Fruit fly (Drosophila melanogaster) whole organism, embryonic: ENCODE results near the gene CG5793.

Source experiments
- B-H2 ChIP-seq: fragments of 200-800 bp; sonication (Bioruptor generic); optimal IDR thresholded peaks from 2 replicates; lab custom pipeline; 2018; ENCODE audit warnings: missing biosample characterization, mild to moderate bottlenecking, missing genetic modification characterization
- Bdp1 ChIP-seq: fragments of 200-800 bp; sonication (Bioruptor generic); optimal IDR thresholded peaks from 3 replicates; lab custom pipeline; 2016; ENCODE audit warnings: missing biosample characterization, missing genetic modification characterization
- Bgb ChIP-seq: fragments of 200-800 bp; sonication (Bioruptor generic); IDR thresholded peaks from 2 replicates; pipeline ENCODE4 v1.3.6; 2022; ENCODE audit warnings: missing biosample characterization, missing genetic modification characterization; ENCODE audit not compliant: partially characterized antibody
- CG10959 ChIP-seq: fragments of 200-800 bp; sonication (Bioruptor generic); IDR thresholded peaks from 2 replicates; pipeline ENCODE4 v1.3.6; 2022; ENCODE audit warnings: missing biosample characterization, missing genetic modification characterization
- CG12071 ChIP-seq: fragments of 200-800 bp; sonication (Bioruptor generic); optimal IDR thresholded peaks from 3 replicates; lab custom pipeline; 2018; ENCODE audit warnings: missing biosample characterization, mild to moderate bottlenecking, missing genetic modification characterization
- CG14014 ChIP-seq: fragments of 200-800 bp; sonication (Bioruptor generic); IDR thresholded peaks from 2 replicates; pipeline ENCODE4 v1.3.6; 2022; ENCODE audit warnings: missing biosample characterization, missing genetic modification characterization
- CG15011 ChIP-seq: fragments of 200-800 bp; sonication (Bioruptor generic); optimal IDR thresholded peaks from 3 replicates; lab custom pipeline; 2018; ENCODE audit warnings: missing biosample characterization, mild to moderate bottlenecking, missing genetic modification characterization
- CG1602 ChIP-seq: fragments of 200-800 bp; sonication (Bioruptor generic); optimal IDR thresholded peaks from 3 replicates; lab custom pipeline; 2016; ENCODE audit warnings: missing biosample characterization, missing genetic modification characterization
- CG17361 ChIP-seq: fragments of 200-800 bp; sonication (Bioruptor generic); IDR thresholded peaks from 3 replicates; pipeline ENCODE4 v1.3.6; 2022; ENCODE audit warnings: missing biosample characterization, missing genetic modification characterization
- CG30020 ChIP-seq: fragments of 200-800 bp; optimal IDR thresholded peaks from 2 replicates; lab custom pipeline; 2019; ENCODE audit warnings: missing biosample characterization, mild to moderate bottlenecking, missing genetic modification characterization, moderate library complexity
- CG31224 ChIP-seq: fragments of 200-800 bp; sonication (Bioruptor generic); IDR thresholded peaks from 2 replicates; pipeline ENCODE4 v1.3.6; 2022; ENCODE audit warnings: missing biosample characterization, missing genetic modification characterization
- CG33557 ChIP-seq: fragments of 200-800 bp; sonication (Bioruptor generic); optimal IDR thresholded peaks from 2 replicates; lab custom pipeline; 2019; ENCODE audit warnings: missing biosample characterization, mild to moderate bottlenecking, missing genetic modification characterization, moderate library complexity
- CG4617 ChIP-seq: fragments of 200-800 bp; sonication (Bioruptor generic); optimal IDR thresholded peaks from 3 replicates; lab custom pipeline; 2016; ENCODE audit warnings: missing biosample characterization, missing genetic modification characterization, borderline replicate concordance
- CG5180 ChIP-seq: fragments of 200-800 bp; sonication (Bioruptor generic); optimal IDR thresholded peaks from 3 replicates; lab custom pipeline; 2017; ENCODE audit warnings: missing biosample characterization, missing genetic modification characterization, mild to moderate bottlenecking, moderate library complexity, missing genetic modification reagents
- CG6791 ChIP-seq: fragments of 200-800 bp; sonication (Bioruptor generic); IDR thresholded peaks from 3 replicates; pipeline ENCODE4 v1.3.6; 2022; ENCODE audit warnings: missing biosample characterization, missing genetic modification characterization; ENCODE audit not compliant: partially characterized antibody
- CG7357 ChIP-seq: fragments of 200-800 bp; sonication (Bioruptor generic); IDR thresholded peaks from 3 replicates; pipeline ENCODE4 v1.3.6; 2022; ENCODE audit warnings: missing biosample characterization, missing genetic modification characterization
- CG7556 ChIP-seq: fragments of 200-800 bp; sonication (Bioruptor generic); optimal IDR thresholded peaks from 2 replicates; lab custom pipeline; 2017; ENCODE audit warnings: missing biosample characterization, mild to moderate bottlenecking, missing genetic modification characterization
- CG7963 ChIP-seq: fragments of 200-800 bp; sonication (Bioruptor generic); IDR thresholded peaks from 3 replicates; pipeline ENCODE4 v1.3.6; 2022; ENCODE audit warnings: missing biosample characterization, missing genetic modification characterization; ENCODE audit not compliant: partially characterized antibody
- CG9797 ChIP-seq: fragments of 200-800 bp; sonication (Bioruptor generic); optimal IDR thresholded peaks from 3 replicates; lab custom pipeline; 2018; ENCODE audit warnings: missing biosample characterization, mild to moderate bottlenecking, missing genetic modification characterization
- CG9876 ChIP-seq: fragments of 200-800 bp; sonication (Bioruptor generic); optimal IDR thresholded peaks from 2 replicates; lab custom pipeline; 2016; ENCODE audit warnings: missing biosample characterization, missing genetic modification characterization
- Doc3 ChIP-seq: fragments of 200-800 bp; sonication (Bioruptor generic); IDR thresholded peaks from 3 replicates; pipeline ENCODE4 v1.3.6; 2022; ENCODE audit warnings: missing biosample characterization, missing genetic modification characterization; ENCODE audit not compliant: partially characterized antibody
- GATAe ChIP-seq: fragments of 200-800 bp; sonication (Bioruptor generic); conservative IDR thresholded peaks from 2 replicates; pipeline ENCODE4 v1.3.6; 2022; ENCODE audit warnings: missing biosample characterization, missing genetic modification characterization
- Hr3 ChIP-seq: fragments of 200-800 bp; sonication (Bioruptor generic); optimal IDR thresholded peaks from 3 replicates; lab custom pipeline; 2016; ENCODE audit warnings: missing biosample characterization, missing genetic modification characterization
- Hr51 ChIP-seq, 2 experiments: fragments of 200-800 bp; sonication (Bioruptor generic); optimal IDR thresholded peaks; 2 replicates in 1 of 2; 3 replicates in 1 of 2; lab custom pipeline; 2016 to 2018; ENCODE audit warnings: missing biosample characterization in 2 of 2, missing genetic modification characterization in 2 of 2, mild to moderate bottlenecking in 1 of 2, moderate library complexity in 1 of 2
- Meics ChIP-seq: fragments of 200-800 bp; sonication (Bioruptor generic); optimal IDR thresholded peaks from 2 replicates; lab custom pipeline; 2017; ENCODE audit warnings: missing biosample characterization, mild to moderate bottlenecking, missing genetic modification characterization
- Pdp1 ChIP-seq, 2 experiments: fragments of 200-800 bp; sonication (Bioruptor generic); optimal IDR thresholded peaks; 3 replicates each; lab custom pipeline; 2016; ENCODE audit warnings: missing biosample characterization in 2 of 2, missing genetic modification characterization in 2 of 2, mild to moderate bottlenecking in 1 of 2, moderate library complexity in 1 of 2
- Side ChIP-seq: fragments of 200-800 bp; sonication (Bioruptor generic); optimal IDR thresholded peaks from 2 replicates; lab custom pipeline; 2016; ENCODE audit warnings: missing biosample characterization, missing genetic modification characterization
- Taf1 ChIP-seq: fragments of 200-800 bp; sonication (Bioruptor generic); IDR thresholded peaks from 2 replicates; pipeline ENCODE4 v1.3.6; 2022; ENCODE audit warnings: missing biosample characterization, missing genetic modification characterization
- al ChIP-seq: fragments of 200-800 bp; sonication (Bioruptor generic); IDR thresholded peaks from 2 replicates; pipeline ENCODE4 v1.3.6; 2022; ENCODE audit warnings: missing biosample characterization, missing genetic modification characterization
- bcd ChIP-seq: fragments of 200-800 bp; sonication (Bioruptor generic); optimal IDR thresholded peaks from 2 replicates; lab custom pipeline; 2017; ENCODE audit warnings: missing biosample characterization, mild to moderate bottlenecking, missing genetic modification characterization
- chn ChIP-seq: fragments of 200-800 bp; sonication (Bioruptor generic); optimal IDR thresholded peaks from 2 replicates; lab custom pipeline; 2016; ENCODE audit warnings: missing biosample characterization, missing genetic modification characterization
- da ChIP-seq: fragments of 200-800 bp; sonication (Bioruptor generic); optimal IDR thresholded peaks from 2 replicates; lab custom pipeline; 2016; ENCODE audit warnings: missing biosample characterization, missing genetic modification characterization
- dmrt11E ChIP-seq: fragments of 200-800 bp; sonication (Bioruptor generic); optimal IDR thresholded peaks from 3 replicates; lab custom pipeline; 2018; ENCODE audit warnings: missing biosample characterization, mild to moderate bottlenecking, missing genetic modification characterization, moderate library complexity
- dmrt99B ChIP-seq: fragments of 200-800 bp; sonication (Bioruptor generic); optimal IDR thresholded peaks from 2 replicates; lab custom pipeline; 2018; ENCODE audit warnings: missing biosample characterization, mild to moderate bottlenecking, missing genetic modification characterization, moderate library complexity
- en ChIP-seq: fragments of 200-800 bp; sonication (Bioruptor generic); optimal IDR thresholded peaks from 2 replicates; lab custom pipeline; 2016; ENCODE audit warnings: missing biosample characterization, missing genetic modification characterization
- esg ChIP-seq: fragments of 200-800 bp; sonication (Bioruptor generic); conservative IDR thresholded peaks from 2 replicates; pipeline ENCODE4 v1.3.6; 2022; ENCODE audit warnings: missing biosample characterization, missing genetic modification characterization
- ewg ChIP-seq: fragments of 200-800 bp; sonication (Bioruptor generic); optimal IDR thresholded peaks from 3 replicates; lab custom pipeline; 2017; ENCODE audit warnings: mild to moderate bottlenecking, missing biosample characterization, missing genetic modification reagents, missing genetic modification characterization
- fd102C ChIP-seq: fragments of 200-800 bp; sonication (Bioruptor generic); optimal IDR thresholded peaks from 2 replicates; lab custom pipeline; 2018; ENCODE audit warnings: missing biosample characterization, mild to moderate bottlenecking, missing genetic modification characterization, moderate library complexity
- ftz-f1 ChIP-seq: fragments of 200-800 bp; sonication (Bioruptor generic); optimal IDR thresholded peaks from 2 replicates; lab custom pipeline; 2016; ENCODE audit warnings: missing biosample characterization, missing genetic modification characterization
- gro ChIP-seq: fragments of 200-800 bp; sonication (Bioruptor generic); optimal IDR thresholded peaks from 2 replicates; lab custom pipeline; 2016; ENCODE audit warnings: missing biosample characterization, missing genetic modification characterization
- hb ChIP-seq: fragments of 200-800 bp; sonication (Bioruptor generic); IDR thresholded peaks from 3 replicates; pipeline ENCODE4 v1.3.6; 2022; ENCODE audit warnings: missing biosample characterization, missing genetic modification characterization; ENCODE audit not compliant: partially characterized antibody
- kay ChIP-seq: fragments of 200-800 bp; sonication (Bioruptor generic); optimal IDR thresholded peaks from 2 replicates; lab custom pipeline; 2016; ENCODE audit warnings: missing biosample characterization, missing genetic modification characterization
- lmd ChIP-seq: fragments of 200-800 bp; sonication (Bioruptor generic); IDR thresholded peaks from 2 replicates; pipeline ENCODE4 v1.3.6; 2022; ENCODE audit warnings: missing biosample characterization, missing genetic modification characterization
- luna ChIP-seq: fragments of 200-800 bp; sonication (Bioruptor generic); optimal IDR thresholded peaks from 2 replicates; lab custom pipeline; 2016; ENCODE audit warnings: missing biosample characterization, missing genetic modification characterization
- mld ChIP-seq: fragments of 200-800 bp; sonication (Bioruptor generic); IDR thresholded peaks from 3 replicates; pipeline ENCODE4 v1.3.6; 2022; ENCODE audit warnings: missing biosample characterization, missing genetic modification characterization; ENCODE audit not compliant: partially characterized antibody
- pum ChIP-seq: fragments of 200-800 bp; sonication (Bioruptor generic); optimal IDR thresholded peaks from 2 replicates; lab custom pipeline; 2016; ENCODE audit warnings: missing biosample characterization, missing genetic modification characterization
- slou ChIP-seq: fragments of 200-800 bp; sonication (Bioruptor generic); optimal IDR thresholded peaks from 3 replicates; lab custom pipeline; 2016; ENCODE audit warnings: missing biosample characterization, missing genetic modification characterization
- trem ChIP-seq: fragments of 200-800 bp; optimal IDR thresholded peaks from 3 replicates; lab custom pipeline; 2019; ENCODE audit warnings: missing biosample characterization, mild to moderate bottlenecking, missing genetic modification characterization, moderate library complexity
- ttk ChIP-seq: fragments of 200-800 bp; sonication (Bioruptor generic); IDR thresholded peaks from 2 replicates; pipeline ENCODE4 v2.1.2; 2022; ENCODE audit warnings: missing biosample characterization, missing genetic modification characterization

The CG5793 gene

DNA sequence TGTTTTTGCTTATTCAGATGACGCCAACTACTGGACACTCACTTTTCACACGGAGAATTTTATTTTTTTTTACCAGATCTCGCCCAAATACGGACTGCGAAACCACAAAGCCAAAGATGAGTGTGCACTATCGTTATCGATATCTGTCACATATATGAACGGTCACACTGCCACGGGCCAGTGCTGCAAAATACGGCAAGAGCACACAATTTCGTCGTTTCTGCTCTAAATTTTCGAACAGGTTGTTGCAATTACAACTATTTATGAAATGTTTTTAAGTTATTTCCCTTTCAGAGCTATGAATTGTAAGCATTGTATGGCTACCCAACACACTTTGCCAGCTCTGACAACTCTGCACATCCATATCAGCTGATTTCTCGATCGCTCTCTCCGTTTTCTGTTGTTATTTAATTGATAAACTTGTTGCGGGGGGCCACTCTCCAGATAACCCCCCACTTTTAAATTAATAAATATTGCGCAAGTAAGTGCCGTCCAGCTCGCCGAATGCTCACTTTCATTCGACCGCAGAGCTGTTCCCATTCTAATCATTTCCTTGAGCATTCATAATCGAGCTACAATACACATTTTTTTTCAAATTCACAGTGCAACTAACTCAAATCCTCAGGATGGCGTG lies at the start of gene CG5793, which contains the start of gene slmb (continued):
- no peak for TF ChIP-seq CG7357 (GFP tag; lab: Robert Waterston, UW)
- TF ChIP-seq Hr51 (GFP tag; optimal IDR thresholded peaks at IDR 0.05; lab: Kevin White, UChicago): peak in 1 of 2 experiments; percentile 14
- TF ChIP-seq ewg (GFP tag; lab: Kevin White, UChicago): no peak
- TF ChIP-seq ttk (GFP tag; lab: Robert Waterston, UW): no peak
- no peak for TF ChIP-seq hb (GFP tag; lab: Robert Waterston, UW)
- peak; percentile 21 for TF ChIP-seq gro (GFP tag; lab: Kevin White, UChicago)
- peak; percentile 6 for TF ChIP-seq slou (GFP tag; lab: Kevin White, UChicago)
- TF ChIP-seq CG1602 (GFP tag; lab: Kevin White, UChicago): peak; percentile 12
- no peak for TF ChIP-seq Taf1 (GFP tag; lab: Robert Waterston, UW)
- TF ChIP-seq GATAe (GFP tag; lab: Robert Waterston, UW): peak; percentile 62; the same call in 1 of the 2 replicates
- peak; percentile 46 for TF ChIP-seq fd102C (GFP tag; lab: Kevin White, UChicago)
- TF ChIP-seq Bdp1: no peak
- no peak for TF ChIP-seq esg (GFP tag; lab: Robert Waterston, UW)
- no peak for TF ChIP-seq al
- peak; percentile 9 for TF ChIP-seq luna
- TF ChIP-seq CG30020 (tag; lab: Kevin White, UChicago): peak; percentile 50
- no peak for TF ChIP-seq CG5180
- no peak for TF ChIP-seq CG12071
- peak; percentile 92 for TF ChIP-seq CG9797 (GFP tag; lab: Kevin White, UChicago)
- TF ChIP-seq CG6791 (GFP tag; lab: Robert Waterston, UW): peak; percentile 65
- TF ChIP-seq bcd: peak; percentile 53
- TF ChIP-seq dmrt99B: no peak
- TF ChIP-seq CG7963 (GFP tag; lab: Robert Waterston, UW): peak; percentile 41; the same call in 1 of the 3 replicates
- no peak for TF ChIP-seq ftz-f1 (GFP tag; lab: Kevin White, UChicago)
- no peak for TF ChIP-seq CG7556 (GFP tag; lab: Kevin White, UChicago)
- no peak for TF ChIP-seq CG15011 (GFP tag; lab: Kevin White, UChicago)
- no peak for TF ChIP-seq CG31224 (GFP tag; lab: Robert Waterston, UW)
- TF ChIP-seq Side (GFP tag; lab: Kevin White, UChicago): peak; percentile 56
- TF ChIP-seq da (GFP tag; lab: Kevin White, UChicago): no peak
- TF ChIP-seq B-H2: peak; percentile 34
- TF ChIP-seq lmd (GFP tag; lab: Robert Waterston, UW): peak; percentile 8; the same call in 1 of the 2 replicates
- no peak for TF ChIP-seq en (GFP tag; lab: Kevin White, UChicago)
- TF ChIP-seq Doc3 (GFP tag; lab: Robert Waterston, UW): peak; percentile 58
- TF ChIP-seq trem (tag; lab: Kevin White, UChicago): peak; percentile 41
- TF ChIP-seq kay: peak; percentile 73
- TF ChIP-seq CG4617 (GFP tag; lab: Kevin White, UChicago): peak; percentile 85
- TF ChIP-seq Hr3 (GFP tag; lab: Kevin White, UChicago): peak; percentile 18
- TF ChIP-seq Meics: peak; percentile 20
- TF ChIP-seq Pdp1 (GFP tag; optimal IDR thresholded peaks at IDR 0.05; lab: Kevin White, UChicago): peak; percentile 39 to 99
- TF ChIP-seq dmrt11E (tag; lab: Kevin White, UChicago): peak; percentile 36
- no peak for TF ChIP-seq CG10959 (GFP tag; lab: Robert Waterston, UW)
- no peak for TF ChIP-seq mld (GFP tag; lab: Robert Waterston, UW)
- peak; percentile 23; the same call in 1 of the 3 replicates for TF ChIP-seq CG17361
- peak; percentile 44 for TF ChIP-seq chn
- TF ChIP-seq CG14014 (GFP tag; lab: Robert Waterston, UW): 0 out of 2 replicates have a peak, but pooled peaks have one; percentile 32
- peak; percentile 35 for TF ChIP-seq CG9876 (GFP tag; lab: Kevin White, UChicago)
- TF ChIP-seq Bgb (GFP tag; lab: Robert Waterston, UW): peak; percentile 59
- TF ChIP-seq pum (GFP tag; lab: Kevin White, UChicago): peak; percentile 14
- no peak for TF ChIP-seq CG33557 (GFP tag; lab: Kevin White, UChicago)
